Worm (Caenorhabditis elegans) whole organism, mixed stage, embryonic: ENCODE data around the gene str-182.

ENCODE experiments used
- M03D4.4 ChIP-seq: sonication (generic microtip); optimal IDR thresholded peaks from 2 replicates; lab custom pipeline; 2017; ENCODE audit warnings: mild to moderate bottlenecking, missing genetic modification characterization, missing compliant biosample characterization
- blmp-1 ChIP-seq: fragments of 150-350 bp; optimal IDR thresholded peaks from 2 replicates; lab custom pipeline; 2014; ENCODE audit warnings: missing biosample characterization, missing genetic modification characterization
- ceh-39 ChIP-seq: fragments of 150-350 bp; optimal IDR thresholded peaks from 2 replicates; lab custom pipeline; 2014; ENCODE audit warnings: missing biosample characterization, missing genetic modification characterization
- ceh-43 ChIP-seq: fragments of 200-800 bp; sonication (Bioruptor generic); optimal IDR thresholded peaks from 2 replicates; lab custom pipeline; 2018; ENCODE audit warnings: mild to moderate bottlenecking, missing genetic modification characterization, moderate library complexity, missing compliant biosample characterization
- ces-1 ChIP-seq: fragments of 150-350 bp; optimal IDR thresholded peaks from 2 replicates; lab custom pipeline; 2014; ENCODE audit warnings: missing biosample characterization, missing genetic modification reagents, missing genetic modification characterization
- cnd-1 ChIP-seq: fragments of 200-800 bp; sonication (Bioruptor generic); optimal IDR thresholded peaks from 2 replicates; lab custom pipeline; 2018; ENCODE audit warnings: mild to moderate bottlenecking, missing genetic modification characterization, missing compliant biosample characterization
- drap-1 ChIP-seq: fragments of 200-800 bp; sonication (Bioruptor generic); optimal IDR thresholded peaks from 3 replicates; lab custom pipeline; 2018; ENCODE audit warnings: mild to moderate bottlenecking, missing genetic modification characterization, missing compliant biosample characterization
- elt-3 ChIP-seq: fragments of 150-350 bp; optimal IDR thresholded peaks from 2 replicates; lab custom pipeline; 2014; ENCODE audit warnings: missing biosample characterization, missing genetic modification characterization
- flh-1 ChIP-seq: fragments of 200-800 bp; sonication (Bioruptor generic); optimal IDR thresholded peaks from 2 replicates; lab custom pipeline; 2018; ENCODE audit warnings: mild to moderate bottlenecking, missing genetic modification characterization, moderate library complexity, missing compliant biosample characterization
- ham-2 ChIP-seq: fragments of 200-800 bp; sonication (Bioruptor generic); optimal IDR thresholded peaks from 2 replicates; lab custom pipeline; 2018; ENCODE audit warnings: mild to moderate bottlenecking, missing genetic modification characterization, missing compliant biosample characterization
- hlh-1 ChIP-seq: fragments of 150-350 bp; optimal IDR thresholded peaks from 2 replicates; lab custom pipeline; 2014; ENCODE audit warnings: missing biosample characterization, missing genetic modification reagents, missing genetic modification characterization
- lin-13 ChIP-seq: fragments of 150-350 bp; optimal IDR thresholded peaks from 2 replicates; lab custom pipeline; 2014; ENCODE audit warnings: missing biosample characterization, missing genetic modification characterization
- lin-32 ChIP-seq: fragments of 200-800 bp; sonication (Bioruptor generic); optimal IDR thresholded peaks from 2 replicates; lab custom pipeline; 2018; ENCODE audit warnings: mild to moderate bottlenecking, missing genetic modification characterization, missing compliant biosample characterization
- lsy-2 ChIP-seq: fragments of 150-350 bp; optimal IDR thresholded peaks from 2 replicates; lab custom pipeline; 2014; ENCODE audit warnings: missing biosample characterization, missing genetic modification characterization
- mab-5 ChIP-seq: fragments of 150-350 bp; optimal IDR thresholded peaks from 2 replicates; lab custom pipeline; 2014; ENCODE audit warnings: missing biosample characterization, missing genetic modification characterization
- mep-1 ChIP-seq: fragments of 150-350 bp; optimal IDR thresholded peaks from 2 replicates; lab custom pipeline; 2017; ENCODE audit warnings: missing biosample characterization, missing genetic modification reagents, missing genetic modification characterization, inconsistent platforms
- mls-2 ChIP-seq: sonication (generic microtip); optimal IDR thresholded peaks from 2 replicates; lab custom pipeline; 2016; ENCODE audit warnings: mild to moderate bottlenecking, missing genetic modification characterization, moderate library complexity, missing compliant biosample characterization
- nhr-12 ChIP-seq: fragments of 150-350 bp; optimal IDR thresholded peaks from 2 replicates; lab custom pipeline; 2014; ENCODE audit warnings: missing biosample characterization, missing genetic modification characterization
- nhr-2 ChIP-seq: fragments of 150-350 bp; optimal IDR thresholded peaks from 2 replicates; lab custom pipeline; 2014; ENCODE audit warnings: missing biosample characterization, missing genetic modification characterization
- nhr-237 ChIP-seq: fragments of 150-350 bp; optimal IDR thresholded peaks from 2 replicates; lab custom pipeline; 2014; ENCODE audit warnings: missing biosample characterization, missing genetic modification characterization
- nhr-28 ChIP-seq: fragments of 150-350 bp; optimal IDR thresholded peaks from 2 replicates; lab custom pipeline; 2014; ENCODE audit warnings: missing biosample characterization, missing genetic modification characterization
- nhr-76 ChIP-seq: sonication (generic microtip); optimal IDR thresholded peaks from 2 replicates; lab custom pipeline; 2017; ENCODE audit warnings: missing biosample characterization, missing genetic modification characterization
- pha-4 ChIP-seq: fragments of 150-350 bp; optimal IDR thresholded peaks from 2 replicates; lab custom pipeline; 2018; ENCODE audit warnings: missing biosample characterization, missing genetic modification reagents, missing genetic modification characterization
- sem-2 ChIP-seq: fragments of 200-800 bp; sonication (Bioruptor generic); optimal IDR thresholded peaks from 2 replicates; lab custom pipeline; 2018; ENCODE audit warnings: mild to moderate bottlenecking, missing genetic modification characterization, missing compliant biosample characterization
- snpc-4 ChIP-seq: fragments of 150-350 bp; optimal IDR thresholded peaks from 2 replicates; lab custom pipeline; 2014; ENCODE audit warnings: missing biosample characterization, missing genetic modification characterization
- sptf-1 ChIP-seq: sonication (generic microtip); optimal IDR thresholded peaks from 2 replicates; lab custom pipeline; 2017; ENCODE audit warnings: mild to moderate bottlenecking, missing genetic modification characterization, moderate library complexity, missing compliant biosample characterization
- unc-39 ChIP-seq: fragments of 150-350 bp; optimal IDR thresholded peaks from 2 replicates; lab custom pipeline; 2014; ENCODE audit warnings: missing biosample characterization, missing genetic modification characterization
- unc-62 ChIP-seq: fragments of 150-350 bp; optimal IDR thresholded peaks from 2 replicates; lab custom pipeline; 2014; ENCODE audit warnings: missing biosample characterization, missing genetic modification reagents, missing genetic modification characterization
- zip-8 ChIP-seq: fragments of 150-350 bp; optimal IDR thresholded peaks from 2 replicates; lab custom pipeline; 2014; ENCODE audit warnings: missing biosample characterization, missing genetic modification characterization
- ztf-11 ChIP-seq: fragments of 150-350 bp; optimal IDR thresholded peaks from 2 replicates; lab custom pipeline; 2014; ENCODE audit warnings: missing biosample characterization, missing genetic modification characterization

str-182 gene

ce11 chrV:10230932-10231331, 2.3 kb downstream of the str-182 start, which contains the start of gene fipr-6:
Gene fipr-6 (plus strand): TSS chrV:10231232.
- no peak for TF ChIP-seq nhr-237 (tag; lab: Kevin White, UChicago)
- no peak for TF ChIP-seq zip-8 (tag; lab: Kevin White, UChicago)
- no peak for TF ChIP-seq hlh-1 (tag; lab: Kevin White, UChicago)
- TF ChIP-seq sptf-1 (tag; lab: Kevin White, UChicago) = no peak
- TF ChIP-seq mep-1 (tag; lab: Kevin White, UChicago) = no peak
- no peak for TF ChIP-seq ces-1
- TF ChIP-seq, all 35 proteins: peak for 0

- TF ChIP-seq nhr-12 (tag; lab: Kevin White, UChicago) = no peak
- TF ChIP-seq nhr-237 (tag; lab: Kevin White, UChicago) = no peak
- TF ChIP-seq sptf-1 (tag; lab: Kevin White, UChicago) = no peak
- no peak for TF ChIP-seq sem-2 (GFP tag; lab: Kevin White, UChicago)
- no peak for TF ChIP-seq mls-2 (tag; lab: Kevin White, UChicago)
- no peak for TF ChIP-seq lin-13
- TF ChIP-seq drap-1 (GFP tag; lab: Kevin White, UChicago) = no peak
- no peak for TF ChIP-seq blmp-1 (tag; lab: Kevin White, UChicago)
- no peak for TF ChIP-seq lsy-2 (tag; lab: Kevin White, UChicago)
Measured at ce11 chrV:10229222-10229879, 3.9 kb downstream of the str-182 start, which contains the start of the genes pyt-1 and fipr-7. Gene pyt-1 (minus strand): TSS chrV:10229322. Gene fipr-7 (plus strand): TSS chrV:10229829.

- TF ChIP-seq sem-2 (GFP tag; lab: Kevin White, UChicago) (no peak), unc-62 (GFP tag; lab: Kevin White, UChicago) (no peak), pha-4 (tag; lab: Kevin White, UChicago) (no peak), lin-13 (no peak), mep-1 (tag; lab: Kevin White, UChicago) (no peak), nhr-28 (tag; lab: Kevin White, UChicago) (no peak), flh-1 (GFP tag; lab: Kevin White, UChicago) (no peak), elt-3 (tag; lab: Kevin White, UChicago) (no peak), zip-8 (tag; lab: Kevin White, UChicago) (no peak), snpc-4 (tag; lab: Kevin White, UChicago) (no peak), mls-2 (tag; lab: Kevin White, UChicago) (no peak), M03D4.4 (no peak)
Measured at ce11 chrV:10228360-10228759, 4.9 kb downstream of the str-182 start, which contains the start of gene fipr-4. Gene fipr-4 (minus strand): TSS chrV:10228460.

- TF ChIP-seq blmp-1 (tag; lab: Kevin White, UChicago) (no peak), hlh-1 (tag; lab: Kevin White, UChicago) (no peak), nhr-76 (no peak)
- TF ChIP-seq, all 35 proteins: peak for 0
Measured at ce11 chrV:10227333-10227732, 5.9 kb downstream of the str-182 start, which contains the start of gene ttr-19. Gene ttr-19 (minus strand): TSS chrV:10227433.

ce11 chrV:10225610-10226009, 7.6 kb downstream of the str-182 start, which contains the start of gene daf-36:
Gene daf-36 (minus strand): TSS chrV:10225710.
- no peak for TF ChIP-seq mab-5 (tag; lab: Kevin White, UChicago)
- TF ChIP-seq ceh-43 (GFP tag; lab: Kevin White, UChicago) = no peak
- no peak for TF ChIP-seq sptf-1 (tag; lab: Kevin White, UChicago)
- no peak for TF ChIP-seq nhr-237 (tag; lab: Kevin White, UChicago)
- TF ChIP-seq elt-3 (tag; lab: Kevin White, UChicago) = no peak
- no peak for TF ChIP-seq cnd-1
- TF ChIP-seq drap-1 (GFP tag; lab: Kevin White, UChicago) = no peak
- no peak for TF ChIP-seq ham-2 (GFP tag; lab: Kevin White, UChicago)
- TF ChIP-seq mls-2 (tag; lab: Kevin White, UChicago) = no peak
- TF ChIP-seq flh-1 (GFP tag; lab: Kevin White, UChicago) = no peak
- no peak for TF ChIP-seq lin-13
- TF ChIP-seq ceh-39 (tag; lab: Kevin White, UChicago) = no peak
- TF ChIP-seq zip-8 (tag; lab: Kevin White, UChicago) = no peak
- TF ChIP-seq unc-62 (GFP tag; lab: Kevin White, UChicago) = no peak
- TF ChIP-seq sem-2 (GFP tag; lab: Kevin White, UChicago) = no peak

ce11 chrV:10224619-10225018, 8.6 kb downstream of the str-182 start:
- no peak for TF ChIP-seq lin-13
- TF ChIP-seq nhr-28 (tag; lab: Kevin White, UChicago) = no peak
- no peak for TF ChIP-seq ztf-11 (tag; lab: Kevin White, UChicago)
- no peak for TF ChIP-seq M03D4.4
- no peak for TF ChIP-seq nhr-2 (tag; lab: Kevin White, UChicago)
- TF ChIP-seq unc-39 = no peak
- no peak for TF ChIP-seq lin-32 (GFP tag; lab: Kevin White, UChicago)
- TF ChIP-seq unc-62 (GFP tag; lab: Kevin White, UChicago) = no peak
- no peak for TF ChIP-seq mep-1 (tag; lab: Kevin White, UChicago)
- no peak for TF ChIP-seq pha-4 (tag; lab: Kevin White, UChicago)
- no peak for TF ChIP-seq mab-5 (tag; lab: Kevin White, UChicago)
- no peak for TF ChIP-seq nhr-76
- TF ChIP-seq lsy-2 (tag; lab: Kevin White, UChicago) = no peak
- no peak for TF ChIP-seq ceh-43 (GFP tag; lab: Kevin White, UChicago)
- TF ChIP-seq sem-2 (GFP tag; lab: Kevin White, UChicago) = no peak
- TF ChIP-seq ham-2 (GFP tag; lab: Kevin White, UChicago) = no peak
- no peak for TF ChIP-seq mls-2 (tag; lab: Kevin White, UChicago)
- no peak for TF ChIP-seq snpc-4 (tag; lab: Kevin White, UChicago)
- no peak for TF ChIP-seq sptf-1 (tag; lab: Kevin White, UChicago)
- TF ChIP-seq, all 35 proteins: peak for 0
